Worm (Caenorhabditis elegans) whole organism, young adult: ENCODE results near the gene F44G4.1.

ENCODE experiments used
- B0261.1 ChIP-seq: sonication (generic microtip); optimal IDR thresholded peaks from 2 replicates; lab custom pipeline; 2016; ENCODE audit warnings: mild to moderate bottlenecking, missing genetic modification characterization, moderate library complexity, missing compliant biosample characterization
- F23B12.7 ChIP-seq: sonication (generic microtip); optimal IDR thresholded peaks from 2 replicates; lab custom pipeline; 2017; ENCODE audit warnings: missing genetic modification characterization, mild to moderate bottlenecking, missing compliant biosample characterization, antibody characterized with exemption, moderate library complexity; ENCODE audit not compliant: insufficient read depth
- F37B4.10 ChIP-seq: fragments of 200-800 bp; sonication (Bioruptor generic); IDR thresholded peaks from 2 replicates; pipeline ENCODE4 v1.3.6; 2022; ENCODE audit warnings: missing genetic modification characterization, missing compliant biosample characterization
- F57C9.4 ChIP-seq: sonication (generic microtip); optimal IDR thresholded peaks from 2 replicates; lab custom pipeline; 2017; ENCODE audit warnings: mild to moderate bottlenecking, missing genetic modification characterization, missing compliant biosample characterization
- Y53F4B.3 ChIP-seq: fragments of 200-800 bp; sonication (Bioruptor generic); IDR thresholded peaks from 2 replicates; pipeline ENCODE4 v1.3.6; 2022; ENCODE audit warnings: missing genetic modification reagents, missing genetic modification characterization, missing compliant biosample characterization
- Y53G8AR.9 ChIP-seq: fragments of 200-800 bp; sonication (Bioruptor generic); conservative IDR thresholded peaks from 2 replicates; pipeline ENCODE4 v1.3.6; 2022; ENCODE audit warnings: missing genetic modification reagents, missing genetic modification characterization, missing compliant biosample characterization
- Y56A3A.18 ChIP-seq: fragments of 200-800 bp; sonication (Bioruptor generic); IDR thresholded peaks from 2 replicates; pipeline ENCODE4 v1.3.6; 2022; ENCODE audit warnings: missing genetic modification reagents, missing genetic modification characterization, missing compliant biosample characterization
- Y79H2A.3 ChIP-seq: fragments of 200-800 bp; sonication (Bioruptor generic); conservative IDR thresholded peaks from 2 replicates; pipeline ENCODE4 v1.3.6; 2022; ENCODE audit warnings: missing genetic modification reagents, missing genetic modification characterization, missing compliant biosample characterization
- aptf-3 ChIP-seq: fragments of 200-800 bp; sonication (Bioruptor generic); IDR thresholded peaks from 2 replicates; pipeline ENCODE4 v1.3.6; 2022; ENCODE audit warnings: missing genetic modification characterization, missing compliant biosample characterization
- bed-1 ChIP-seq: fragments of 200-800 bp; sonication (Bioruptor generic); IDR thresholded peaks from 2 replicates; pipeline ENCODE4 v1.3.6; 2022; ENCODE audit warnings: missing genetic modification reagents, missing genetic modification characterization, missing compliant biosample characterization
- bed-2 ChIP-seq: fragments of 200-800 bp; sonication (Bioruptor generic); IDR thresholded peaks from 2 replicates; pipeline ENCODE4 v1.3.6; 2022; ENCODE audit warnings: missing genetic modification reagents, missing genetic modification characterization, missing compliant biosample characterization
- ccch-3 ChIP-seq: fragments of 200-800 bp; sonication (Bioruptor generic); optimal IDR thresholded peaks from 2 replicates; lab custom pipeline; 2018; ENCODE audit warnings: mild to moderate bottlenecking, missing genetic modification characterization, missing compliant biosample characterization
- ceh-27 ChIP-seq: fragments of 200-800 bp; sonication (Bioruptor generic); optimal IDR thresholded peaks from 2 replicates; lab custom pipeline; 2018; ENCODE audit warnings: mild to moderate bottlenecking, missing genetic modification characterization, moderate library complexity, missing compliant biosample characterization
- ceh-40 ChIP-seq: fragments of 200-800 bp; sonication (Bioruptor generic); IDR thresholded peaks from 2 replicates; pipeline ENCODE4 v1.3.6; 2022; ENCODE audit warnings: missing genetic modification characterization, missing compliant biosample characterization
- die-1 ChIP-seq: sonication (generic microtip); optimal IDR thresholded peaks from 2 replicates; lab custom pipeline; 2016; ENCODE audit warnings: missing genotype, mild to moderate bottlenecking, missing genetic modification characterization, missing compliant biosample characterization
- dox-1 ChIP-seq: fragments of 200-800 bp; sonication (Bioruptor generic); IDR thresholded peaks from 2 replicates; pipeline ENCODE4 v1.3.6; 2022; ENCODE audit warnings: missing genetic modification reagents, missing genetic modification characterization, missing compliant biosample characterization
- dpff-1 ChIP-seq: sonication (generic microtip); optimal IDR thresholded peaks from 2 replicates; lab custom pipeline; 2017; ENCODE audit warnings: mild to moderate bottlenecking, missing genetic modification characterization, missing compliant biosample characterization
- egl-44 ChIP-seq: fragments of 200-800 bp; sonication (Bioruptor generic); IDR thresholded peaks from 2 replicates; pipeline ENCODE4 v1.3.6; 2022; ENCODE audit warnings: missing genetic modification reagents, missing genetic modification characterization, missing compliant biosample characterization
- fkh-3 ChIP-seq: sonication (generic microtip); optimal IDR thresholded peaks from 2 replicates; lab custom pipeline; 2016; ENCODE audit warnings: mild to moderate bottlenecking, missing genetic modification characterization, missing compliant biosample characterization
- hlh-26 ChIP-seq: fragments of 200-800 bp; sonication (Bioruptor generic); conservative IDR thresholded peaks from 2 replicates; pipeline ENCODE4 v1.3.6; 2022; ENCODE audit warnings: missing genetic modification reagents, missing genetic modification characterization, missing compliant biosample characterization
- hmg-1.2 ChIP-seq: fragments of 200-800 bp; sonication (Bioruptor generic); IDR thresholded peaks from 2 replicates; pipeline ENCODE4 v1.3.6; 2022; ENCODE audit warnings: missing genetic modification reagents, missing genetic modification characterization, missing compliant biosample characterization
- lir-1 ChIP-seq: fragments of 200-800 bp; sonication (Bioruptor generic); conservative IDR thresholded peaks from 2 replicates; pipeline ENCODE4 v1.3.6; 2022; ENCODE audit warnings: missing genetic modification reagents, missing genetic modification characterization, missing compliant biosample characterization
- lsy-27 ChIP-seq: sonication (generic microtip); optimal IDR thresholded peaks from 2 replicates; lab custom pipeline; 2017; ENCODE audit warnings: missing genetic modification characterization, mild to moderate bottlenecking, missing compliant biosample characterization, antibody characterized with exemption, missing genotype, borderline replicate concordance; ENCODE audit not compliant: insufficient read depth
- madf-3 ChIP-seq: fragments of 200-800 bp; sonication (Bioruptor generic); IDR thresholded peaks from 2 replicates; pipeline ENCODE4 v1.3.6; 2022; ENCODE audit warnings: missing genetic modification reagents, missing genetic modification characterization, missing compliant biosample characterization
- mel-28 ChIP-seq: sonication (generic microtip); optimal IDR thresholded peaks from 2 replicates; lab custom pipeline; 2016; ENCODE audit warnings: borderline replicate concordance, mild to moderate bottlenecking, missing genetic modification characterization, missing compliant biosample characterization
- nfya-1 ChIP-seq: sonication (generic microtip); optimal IDR thresholded peaks from 2 replicates; lab custom pipeline; 2017; ENCODE audit warnings: antibody characterized with exemption, missing compliant biosample characterization, missing genetic modification characterization, borderline replicate concordance; ENCODE audit not compliant: insufficient read depth
- nhr-90 ChIP-seq: sonication (generic microtip); optimal IDR thresholded peaks from 2 replicates; lab custom pipeline; 2016; ENCODE audit warnings: missing genotype, mild to moderate bottlenecking, missing genetic modification characterization, missing compliant biosample characterization
- rec-8 ChIP-seq, 2 experiments: sonication (generic microtip); optimal IDR thresholded peaks; 2 replicates each; lab custom pipeline; 2016; ENCODE audit warnings: mild to moderate bottlenecking in 2 of 2, missing genetic modification characterization in 2 of 2, missing genetic modification reagents in 2 of 2, missing genotype in 2 of 2, missing biosample characterization in 1 of 2, missing compliant biosample characterization in 1 of 2, moderate library complexity in 1 of 2
- repo-1 ChIP-seq: sonication (generic microtip); optimal IDR thresholded peaks from 2 replicates; lab custom pipeline; 2017; ENCODE audit warnings: mild to moderate bottlenecking, missing genetic modification characterization, missing compliant biosample characterization
- rpc-1 ChIP-seq, 2 experiments: fragments of 150-350 bp in 1 of 2; sonication (generic microtip) in 1 of 2; optimal IDR thresholded peaks; 2 replicates each; lab custom pipeline; 2014 to 2018; ENCODE audit warnings: missing biosample characterization in 1 of 2, missing genetic modification characterization in 1 of 2, missing genetic modification reagents in 1 of 2, missing genotype in 1 of 2
- sea-2 ChIP-seq: fragments of 200-800 bp; sonication (Bioruptor generic); IDR thresholded peaks from 2 replicates; pipeline ENCODE4 v1.3.6; 2022; ENCODE audit warnings: missing genetic modification characterization, missing compliant biosample characterization
- snpc-1.1 ChIP-seq: sonication (generic microtip); optimal IDR thresholded peaks from 2 replicates; lab custom pipeline; 2017; ENCODE audit warnings: missing genetic modification characterization, mild to moderate bottlenecking, missing compliant biosample characterization, antibody characterized with exemption, moderate library complexity, missing genotype, missing genetic modification reagents; ENCODE audit not compliant: insufficient read depth
- snpc-1.3 ChIP-seq: sonication (generic microtip); optimal IDR thresholded peaks from 2 replicates; lab custom pipeline; 2017; ENCODE audit warnings: missing genetic modification characterization, mild to moderate bottlenecking, missing compliant biosample characterization, antibody characterized with exemption, moderate library complexity, missing genotype, missing genetic modification reagents; ENCODE audit not compliant: insufficient read depth
- somi-1 ChIP-seq: fragments of 200-800 bp; sonication (Bioruptor generic); optimal IDR thresholded peaks from 2 replicates; lab custom pipeline; 2018; ENCODE audit warnings: mild to moderate bottlenecking, missing genetic modification characterization, missing compliant biosample characterization
- unc-130 ChIP-seq: sonication (generic microtip); optimal IDR thresholded peaks from 2 replicates; lab custom pipeline; 2016; ENCODE audit warnings: missing genetic modification reagents, missing genetic modification characterization, missing compliant biosample characterization
- ztf-3 ChIP-seq: fragments of 200-800 bp; sonication (Bioruptor generic); optimal IDR thresholded peaks from 2 replicates; lab custom pipeline; 2018; ENCODE audit warnings: mild to moderate bottlenecking, missing genetic modification characterization, missing compliant biosample characterization

F44G4.1 gene

ce11 chrII:9021625-9022024, 27.2 kb downstream of the F44G4.1 start:
- TF ChIP-seq Y56A3A.18 (GFP tag; lab: Robert Waterston, UW) (no peak), nfya-1 (tag; lab: Kevin White, UChicago) (no peak), dpff-1 (tag; lab: Kevin White, UChicago) (no peak), lsy-27 (tag; lab: Kevin White, UChicago) (no peak), repo-1 (tag; lab: Kevin White, UChicago) (no peak), sea-2 (GFP tag; lab: Robert Waterston, UW) (no peak), rec-8 (tag; optimal IDR thresholded peaks at IDR 0.05; lab: Kevin White, UChicago) (no peak), ceh-27 (no peak), nhr-90 (tag; lab: Kevin White, UChicago) (no peak), bed-2 (GFP tag; lab: Robert Waterston, UW) (no peak), egl-44 (GFP tag; lab: Robert Waterston, UW) (no peak), madf-3 (no peak), fkh-3 (tag; lab: Kevin White, UChicago) (no peak)
- TF ChIP-seq, all 124 proteins: peak for 0

- no peak for TF ChIP-seq Y79H2A.3 (GFP tag; lab: Robert Waterston, UW)
- TF ChIP-seq lsy-27 (tag; lab: Kevin White, UChicago): no peak
- TF ChIP-seq hlh-26 (GFP tag; lab: Robert Waterston, UW): no peak
- no peak for TF ChIP-seq lir-1 (GFP tag; lab: Robert Waterston, UW)
- no peak for TF ChIP-seq ztf-3
- no peak for TF ChIP-seq hmg-1.2 (GFP tag; lab: Robert Waterston, UW)
- TF ChIP-seq snpc-1.1 (tag; lab: Kevin White, UChicago): no peak
- no peak for TF ChIP-seq Y53G8AR.9 (GFP tag; lab: Robert Waterston, UW)
- TF ChIP-seq unc-130: no peak
- TF ChIP-seq Y53F4B.3: no peak
- no peak for TF ChIP-seq F23B12.7 (tag; lab: Kevin White, UChicago)
- no peak for TF ChIP-seq B0261.1 (tag; lab: Kevin White, UChicago)
- TF ChIP-seq die-1 (tag; lab: Kevin White, UChicago): no peak
- no peak for TF ChIP-seq rpc-1 (optimal IDR thresholded peaks at IDR 0.05; lab: Kevin White, UChicago)
- no peak for TF ChIP-seq rpc-1 (tag; optimal IDR thresholded peaks at IDR 0.05; lab: Kevin White, UChicago)
- TF ChIP-seq, all 124 proteins: peak for 0
Measured at ce11 chrII:9024312-9024711, 29.9 kb downstream of the F44G4.1 start.

ce11 chrII:9026348-9026747, 31.9 kb downstream of the F44G4.1 start:
- TF ChIP-seq ccch-3 (GFP tag; lab: Kevin White, UChicago) (no peak), dox-1 (GFP tag; lab: Robert Waterston, UW) (no peak), bed-1 (no peak), F57C9.4 (tag; lab: Kevin White, UChicago) (no peak), mel-28 (tag; lab: Kevin White, UChicago) (no peak), snpc-1.3 (no peak), aptf-3 (GFP tag; lab: Robert Waterston, UW) (no peak), repo-1 (tag; lab: Kevin White, UChicago) (no peak), ceh-40 (GFP tag; lab: Robert Waterston, UW) (no peak), somi-1 (no peak), F37B4.10 (no peak)
